Worm (Caenorhabditis elegans): ENCODE results near the gene prdx-3.

Gene prdx-3

ce11 chrIII:4434294-4434781 lies 27.1 kb downstream of the prdx-3 start, which contains the start of gene C28A5.1:
C28A5.1 (minus strand) TSS chrIII:4434344.
- TF ChIP-seq unc-62 (GFP tag; optimal IDR thresholded peaks at IDR 0.05), result no peak

ce11 chrIII:4435262-4435661 lies 28.0 kb downstream of the prdx-3 start:
- no peak for TF ChIP-seq unc-62 (GFP tag; optimal IDR thresholded peaks at IDR 0.05)

- TF ChIP-seq unc-62 (GFP tag; optimal IDR thresholded peaks at IDR 0.05), result no peak
Observed at ce11 chrIII:4439493-4439983, 32.3 kb downstream of the prdx-3 start, which contains the start of gene C28A5.2. C28A5.2 (minus strand) TSS chrIII:4439543.

DNA sequence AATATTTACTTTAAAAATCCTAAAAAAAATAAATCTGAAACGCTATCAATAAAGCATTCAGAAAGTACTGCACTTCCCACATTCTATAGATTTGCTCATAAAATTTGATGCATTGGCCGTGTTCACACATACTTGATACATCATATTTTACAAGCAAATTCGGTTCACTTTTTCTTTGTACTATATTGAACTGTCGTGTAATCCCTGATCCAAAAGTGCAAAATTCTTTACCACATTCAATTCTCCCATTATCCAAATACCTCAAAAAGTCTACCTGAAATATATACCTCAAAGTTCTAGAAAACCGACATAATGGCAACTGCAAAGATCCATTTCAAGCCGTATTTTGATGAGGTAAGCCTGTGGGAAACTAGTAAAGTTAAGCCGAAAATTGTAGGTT lies 34.5 kb downstream of the prdx-3 start, which contains the start of gene nex-3:
TSS of gene nex-3 (plus strand) at position 301 of the 400 bp plus-strand sequence.
- no peak for TF ChIP-seq unc-62 (GFP tag; optimal IDR thresholded peaks at IDR 0.05)

DNA sequence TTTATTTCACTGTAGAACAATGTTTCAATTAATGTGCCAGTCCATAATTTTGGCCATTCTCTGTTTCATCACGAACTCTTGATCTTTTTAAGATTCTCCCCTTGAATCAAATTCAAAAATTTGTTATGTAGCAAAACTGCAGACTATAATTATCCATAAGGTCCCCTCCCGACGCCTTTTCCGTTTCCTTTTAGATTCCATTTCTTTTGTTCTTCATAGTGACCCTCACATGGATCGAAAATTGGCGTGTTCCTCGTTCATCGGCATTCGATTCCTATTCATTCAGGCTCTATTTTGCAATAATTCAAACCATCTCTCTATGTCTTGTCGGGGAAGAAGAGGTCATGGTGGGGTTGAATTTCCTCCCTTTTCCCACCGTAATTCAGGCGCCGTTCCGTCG lies 37.2 kb downstream of the prdx-3 start:
- TF ChIP-seq unc-62 (GFP tag; optimal IDR thresholded peaks at IDR 0.05), result no peak

DNA sequence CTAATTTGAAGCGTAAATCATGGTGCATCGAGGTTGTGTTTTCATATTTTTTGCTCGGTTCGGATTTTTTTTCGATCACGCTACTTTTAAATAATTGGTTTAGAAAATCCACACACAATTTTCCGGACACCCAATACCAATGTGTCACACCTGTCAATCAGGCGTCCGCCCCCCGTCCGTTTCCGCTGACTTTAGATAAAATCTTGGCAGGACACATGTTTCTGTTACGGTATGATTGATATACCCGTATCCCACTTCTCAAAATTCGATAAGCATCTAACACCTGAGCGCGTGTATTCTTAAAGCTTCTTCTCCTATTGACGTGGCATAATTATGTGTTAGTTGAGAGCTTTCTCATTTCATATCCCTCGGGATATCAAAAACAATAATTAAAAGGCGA lies 40.8 kb downstream of the prdx-3 start:
- TF ChIP-seq unc-62 (GFP tag; optimal IDR thresholded peaks at IDR 0.05), result no peak

DNA sequence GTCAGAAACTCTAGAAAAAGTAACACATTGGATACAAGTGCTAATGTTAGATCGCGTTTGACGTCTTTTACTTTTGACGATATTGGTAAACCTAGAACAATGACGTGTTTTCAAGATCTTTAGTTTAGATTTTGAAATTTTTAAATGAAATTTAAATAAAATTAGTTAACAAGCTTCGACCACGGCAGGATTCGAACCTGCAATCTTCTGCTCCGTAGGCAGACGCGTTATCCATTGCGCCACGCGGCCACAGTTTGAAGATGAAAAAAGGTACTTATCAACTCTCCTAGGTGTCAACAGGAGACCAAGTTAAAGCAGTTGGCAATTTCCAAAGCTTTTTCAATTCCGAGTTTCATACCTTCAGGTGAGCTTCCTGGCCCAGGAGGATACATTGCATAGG lies 42.1 kb downstream of the prdx-3 start:
- no peak for TF ChIP-seq unc-62 (GFP tag; optimal IDR thresholded peaks at IDR 0.05)

DNA sequence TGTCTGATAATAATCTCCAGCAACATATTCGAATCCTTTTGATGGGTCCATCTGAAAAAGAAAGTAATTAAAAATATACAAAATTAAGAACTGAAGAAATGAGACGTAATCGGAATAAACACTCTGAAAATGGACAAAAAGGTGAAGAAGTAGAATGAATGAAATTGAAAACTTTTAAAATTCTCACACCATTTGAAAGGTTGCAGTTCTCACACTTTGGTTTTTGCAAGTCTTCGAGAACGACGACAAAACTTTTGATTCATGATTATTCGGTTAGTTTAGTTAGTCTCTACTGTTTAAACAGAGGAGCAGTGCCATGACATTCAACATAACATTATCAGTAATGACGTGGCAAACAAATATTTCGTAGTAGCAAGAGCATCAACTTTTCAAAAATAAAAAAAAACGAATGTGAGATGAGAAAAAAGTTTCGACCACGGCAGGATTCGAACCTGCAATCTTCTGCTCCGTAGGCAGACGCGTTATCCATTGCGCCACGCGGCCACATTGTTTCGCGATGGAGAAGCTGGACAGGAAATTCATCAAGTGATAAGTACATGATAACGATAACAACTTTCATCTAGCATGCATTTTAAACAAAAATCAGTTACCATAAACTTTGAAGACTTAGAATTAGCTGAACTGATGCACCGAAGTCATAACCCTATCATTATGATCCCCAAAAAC lies 42.8 kb downstream of the prdx-3 start, which contains the start of gene ceh-43:
TSS of gene ceh-43 (minus strand) at position 51 of the 687 bp plus-strand sequence.
- no peak for TF ChIP-seq unc-62 (GFP tag; optimal IDR thresholded peaks at IDR 0.05)

- TF ChIP-seq unc-62 (GFP tag; optimal IDR thresholded peaks at IDR 0.05), result no peak
Observed at ce11 chrIII:4450773-4451423, 43.7 kb downstream of the prdx-3 start.

- no peak for TF ChIP-seq unc-62 (GFP tag; optimal IDR thresholded peaks at IDR 0.05)
Observed at ce11 chrIII:4452749-4453148, 45.5 kb downstream of the prdx-3 start.

DNA sequence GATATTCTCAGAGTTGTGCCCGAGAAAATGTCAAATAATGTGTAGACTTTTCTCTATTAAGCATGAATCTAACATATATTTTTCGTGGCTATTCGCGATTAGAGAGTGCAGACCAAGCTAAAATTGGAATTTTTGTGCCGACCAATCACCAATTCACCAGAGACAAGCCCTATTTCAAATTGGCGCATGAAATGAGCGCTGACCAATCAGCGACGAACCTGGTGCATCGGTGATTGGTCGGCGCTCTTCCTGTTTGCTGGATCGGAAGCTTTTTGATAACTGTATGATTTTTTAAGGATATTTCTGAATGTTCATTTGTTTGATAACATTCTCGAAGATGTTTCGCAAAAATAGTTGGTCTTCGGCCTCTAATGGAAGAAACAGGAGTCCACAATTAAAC lies 46.1 kb downstream of the prdx-3 start:
- TF ChIP-seq unc-62 (GFP tag; optimal IDR thresholded peaks at IDR 0.05), result no peak

DNA sequence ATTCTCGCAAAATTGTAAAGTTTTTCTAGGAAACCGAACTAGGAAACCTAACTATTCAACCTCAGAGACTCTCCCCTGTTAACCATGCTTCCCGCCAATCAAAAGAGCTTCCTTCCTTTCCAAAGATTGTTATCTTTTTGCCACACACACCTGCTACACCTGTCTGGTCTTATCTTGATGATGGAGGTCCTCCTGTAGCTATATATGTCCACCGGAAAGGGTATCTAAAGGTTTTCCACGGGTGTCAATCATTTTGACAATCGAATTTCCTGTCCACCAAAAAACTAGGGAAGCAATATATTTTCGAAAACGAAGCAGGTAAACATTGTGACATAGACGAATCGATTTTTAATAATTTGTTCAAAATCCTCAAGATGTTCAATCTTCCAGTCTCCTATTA lies 46.5 kb downstream of the prdx-3 start:
- TF ChIP-seq unc-62 (GFP tag; optimal IDR thresholded peaks at IDR 0.05), result no peak

ce11 chrIII:4454919-4455318 lies 47.7 kb downstream of the prdx-3 start:
- no peak for TF ChIP-seq unc-62 (GFP tag; optimal IDR thresholded peaks at IDR 0.05)

- no peak for TF ChIP-seq unc-62 (GFP tag; optimal IDR thresholded peaks at IDR 0.05)
Observed at ce11 chrIII:4456579-4456978, 49.3 kb downstream of the prdx-3 start.
